Worm (Caenorhabditis elegans): ENCODE data around the gene lgc-29.

DNA sequence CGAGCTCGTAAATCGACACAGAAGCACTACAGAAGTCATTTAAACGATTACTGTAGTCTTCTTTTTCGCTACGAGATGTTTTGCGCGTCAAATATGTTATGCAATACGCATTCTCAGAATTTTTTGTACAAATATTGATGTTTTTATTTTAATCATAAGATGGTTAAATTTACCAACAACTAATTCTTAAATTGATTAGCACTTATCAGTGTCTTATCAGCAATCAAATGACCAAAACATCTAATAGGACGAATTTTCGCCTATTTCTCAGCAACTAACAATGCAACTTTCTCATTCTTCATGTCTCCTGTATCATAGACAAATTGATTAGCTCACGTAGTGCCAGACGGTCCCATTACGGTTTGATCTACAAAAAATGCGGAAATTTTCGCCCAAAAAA is 47.1 kb downstream of the lgc-29 start:
- TF ChIP-seq hif-1 (tag; optimal IDR thresholded peaks at IDR 0.05) (no peak), mxl-2 (GFP tag; conservative IDR thresholded peaks at IDR 0.05) (no peak), mdl-1 (tag; optimal IDR thresholded peaks at IDR 0.05) (no peak), pqm-1 (tag; optimal IDR thresholded peaks at IDR 0.05) (no peak), nhr-11 (tag; optimal IDR thresholded peaks at IDR 0.05) (no peak)

Measured in whole organism, L4 larva.